Fruit fly (Drosophila melanogaster) whole organism, wandering third instar larva: ENCODE results near the gene chp.

Source experiments
- CG9705 ChIP-seq: fragments of 200-800 bp; sonication (Bioruptor generic); optimal IDR thresholded peaks from 2 replicates; lab custom pipeline; 2018; ENCODE audit warnings: missing biosample characterization, mild to moderate bottlenecking, missing genetic modification characterization
- Dif ChIP-seq: fragments of 200-275, 200-300 bp; sonication (Bioruptor generic); optimal IDR thresholded peaks from 2 replicates; lab custom pipeline; 2018; ENCODE audit warnings: missing biosample characterization, missing genetic modification characterization; ENCODE audit not compliant: partially characterized antibody
- HLH106 ChIP-seq: fragments of 200-800 bp; optimal IDR thresholded peaks from 3 replicates; lab custom pipeline; 2019; ENCODE audit warnings: missing biosample characterization, mild to moderate bottlenecking, missing genetic modification characterization, moderate library complexity
- Hr78 ChIP-seq: fragments of >200 bp; optimal IDR thresholded peaks from 2 replicates; lab custom pipeline; 2017; ENCODE audit warnings: missing biosample characterization, missing genetic modification characterization
- brk ChIP-seq: fragments of 200-800 bp; sonication (Bioruptor generic); optimal IDR thresholded peaks from 2 replicates; lab custom pipeline; 2016; ENCODE audit warnings: missing biosample characterization, mild to moderate bottlenecking, missing genetic modification characterization
- fru ChIP-seq: fragments of 200-800 bp; sonication (Bioruptor generic); optimal IDR thresholded peaks from 3 replicates; lab custom pipeline; 2016; ENCODE audit warnings: missing biosample characterization, mild to moderate bottlenecking, missing genetic modification characterization
- lola ChIP-seq: fragments of >200 bp; optimal IDR thresholded peaks from 2 replicates; lab custom pipeline; 2017; ENCODE audit warnings: missing biosample characterization, missing genetic modification characterization
- sage ChIP-seq: fragments of 200-800 bp; sonication (Bioruptor generic); optimal IDR thresholded peaks from 2 replicates; lab custom pipeline; 2016; ENCODE audit warnings: missing biosample characterization, mild to moderate bottlenecking, missing genetic modification characterization
- tai ChIP-seq: sonication (Bioruptor generic); optimal IDR thresholded peaks from 2 replicates; lab custom pipeline; 2016; ENCODE audit warnings: missing biosample characterization, missing genetic modification characterization
- usp ChIP-seq: fragments of >200 bp; optimal IDR thresholded peaks from 2 replicates; lab custom pipeline; 2017; ENCODE audit warnings: missing biosample characterization, missing genetic modification characterization

- TF ChIP-seq fru (no peak), HLH106 (tag; lab: Kevin White, UChicago) (no peak), Dif (GFP tag; lab: Kevin White, UChicago) (no peak), Hr78 (GFP tag; lab: Kevin White, UChicago) (no peak), brk (GFP tag; lab: Kevin White, UChicago) (no peak), sage (GFP tag; lab: Kevin White, UChicago) (no peak), tai (no peak), CG9705 (GFP tag; lab: Kevin White, UChicago) (no peak), lola (GFP tag; lab: Kevin White, UChicago) (no peak), usp (GFP tag; lab: Kevin White, UChicago) (no peak)
Measured at dm6 chr3R:31248245-31248644, 37.7 kb upstream of the chp start.
